Fruit fly (Drosophila melanogaster): ENCODE measurements around the gene Rca1.

The Rca1 gene

dm6 chr2L:6853917-6854316 lies 1.8 kb downstream of the Rca1 start (continued):
- no peak for TF ChIP-seq CG3407 (GFP tag; optimal IDR thresholded peaks at IDR 0.05)
- no peak for TF ChIP-seq CG15696 (tag; optimal IDR thresholded peaks at IDR 0.05)
- TF ChIP-seq cas (GFP tag; IDR thresholded peaks at IDR 0.05), result no peak
- TF ChIP-seq insv (GFP tag; optimal IDR thresholded peaks at IDR 0.05), result peak in 1 of 2 experiments; percentile 30
- no peak for TF ChIP-seq sqz (GFP tag; optimal IDR thresholded peaks at IDR 0.05)
- TF ChIP-seq bab2 (GFP tag; optimal IDR thresholded peaks at IDR 0.05), result no peak
- TF ChIP-seq al (GFP tag; IDR thresholded peaks at IDR 0.05), result no peak
- TF ChIP-seq Vsx1 (GFP tag; optimal IDR thresholded peaks at IDR 0.05), result peak; percentile 59
- no peak for TF ChIP-seq CG13296 (GFP tag; optimal IDR thresholded peaks at IDR 0.05)
- TF ChIP-seq CoRest (tag; optimal IDR thresholded peaks at IDR 0.05), result peak; percentile 6
- peak; percentile 34; the same call in 1 of the 3 replicates for TF ChIP-seq knrl (GFP tag; IDR thresholded peaks at IDR 0.05; ENCODE audit: partially characterized antibody)
- no peak for TF ChIP-seq CG10321 (GFP tag; IDR thresholded peaks at IDR 0.05)
- TF ChIP-seq CG5180 (GFP tag; optimal IDR thresholded peaks at IDR 0.05), result no peak
- peak; percentile 99 for TF ChIP-seq dm (GFP tag; optimal IDR thresholded peaks at IDR 0.05)
- TF ChIP-seq Poxn (GFP tag; IDR thresholded peaks at IDR 0.05), result no peak
- no peak for TF ChIP-seq chinmo (GFP tag; IDR thresholded peaks at IDR 0.05; ENCODE audit: partially characterized antibody)
- no peak for TF ChIP-seq CG11247 (GFP tag; IDR thresholded peaks at IDR 0.05)
- no peak for TF ChIP-seq CG12769 (tag; optimal IDR thresholded peaks at IDR 0.05)
- no peak for TF ChIP-seq CG11504 (tag; optimal IDR thresholded peaks at IDR 0.05)
- no peak for TF ChIP-seq ftz-f1 (GFP tag; optimal IDR thresholded peaks at IDR 0.05)
- no peak for TF ChIP-seq sna (GFP tag; IDR thresholded peaks at IDR 0.05; ENCODE audit: partially characterized antibody)
- no peak for TF ChIP-seq hbn (GFP tag; IDR thresholded peaks at IDR 0.05; ENCODE audit: partially characterized antibody)
- no peak for TF ChIP-seq Sry-δ (GFP tag; optimal IDR thresholded peaks at IDR 0.05)
- TF ChIP-seq Fer2 (tag; optimal IDR thresholded peaks at IDR 0.05), result no peak
- no peak for TF ChIP-seq CG4820 (GFP tag; optimal IDR thresholded peaks at IDR 0.05)
- no peak for TF ChIP-seq CG12744 (GFP tag; optimal IDR thresholded peaks at IDR 0.05)
- TF ChIP-seq CG12071 (GFP tag; optimal IDR thresholded peaks at IDR 0.05), result no peak
- TF ChIP-seq Ssrp (tag; optimal IDR thresholded peaks at IDR 0.05), result no peak
- TF ChIP-seq Sry-β (GFP tag; optimal IDR thresholded peaks at IDR 0.05), result no peak
- TF ChIP-seq NfI (GFP tag; optimal IDR thresholded peaks at IDR 0.05), result no peak
- TF ChIP-seq phol (tag; optimal IDR thresholded peaks at IDR 0.05), result peak; percentile 50
- no peak for TF ChIP-seq crol (GFP tag; IDR thresholded peaks at IDR 0.05)
- TF ChIP-seq CG13894 (tag; optimal IDR thresholded peaks at IDR 0.05), result no peak
- TF ChIP-seq CG2875 (GFP tag; optimal IDR thresholded peaks at IDR 0.05), result no peak
- peak; percentile 41; the same call in 1 of the 2 replicates for TF ChIP-seq CG3847 (GFP tag; IDR thresholded peaks at IDR 0.05)
- TF ChIP-seq CG8388 (GFP tag; optimal IDR thresholded peaks at IDR 0.05), result no peak
- no peak for TF ChIP-seq CG13123 (GFP tag; optimal IDR thresholded peaks at IDR 0.05)
- no peak for TF ChIP-seq CG12219 (GFP tag; optimal IDR thresholded peaks at IDR 0.05)
- peak; percentile 86 for TF ChIP-seq CG9437 (GFP tag; optimal IDR thresholded peaks at IDR 0.05)
- TF ChIP-seq ham (GFP tag; IDR thresholded peaks at IDR 0.05), result no peak
- no peak for TF ChIP-seq Trl (optimal IDR thresholded peaks at IDR 0.05)
- TF ChIP-seq Trl (GFP tag; optimal IDR thresholded peaks at IDR 0.05), result no peak
- TF ChIP-seq nerfin-2 (GFP tag; IDR thresholded peaks at IDR 0.05; ENCODE audit: partially characterized antibody), result no peak
- TF ChIP-seq CG6254 (GFP tag; optimal IDR thresholded peaks at IDR 0.05), result no peak
- peak; percentile 43 for TF ChIP-seq CG10267 (tag; optimal IDR thresholded peaks at IDR 0.05)
- TF ChIP-seq NC2β (GFP tag; optimal IDR thresholded peaks at IDR 0.05), result peak; percentile 20
- TF ChIP-seq Hr3 (GFP tag; optimal IDR thresholded peaks at IDR 0.05), result no peak
- no peak for TF ChIP-seq kah (GFP tag; optimal IDR thresholded peaks at IDR 0.05)
- no peak for TF ChIP-seq p53 (GFP tag; optimal IDR thresholded peaks at IDR 0.05)
- TF ChIP-seq Mes4 (GFP tag; optimal IDR thresholded peaks at IDR 0.05), result no peak
- no peak for TF ChIP-seq GATAe (GFP tag; conservative IDR thresholded peaks at IDR 0.05)

All from whole organism, embryonic.